Fruit fly (Drosophila melanogaster) whole organism, prepupa: Measurements from ENCODE around the gene sim.

Experiments
- CG10631 ChIP-seq: fragments of 200-800 bp; sonication (Bioruptor generic); optimal IDR thresholded peaks from 2 replicates; lab custom pipeline; 2016; ENCODE audit warnings: missing biosample characterization, missing genetic modification characterization
- CG10669 ChIP-seq: fragments of 200-800 bp; sonication (Bioruptor generic); optimal IDR thresholded peaks from 3 replicates; lab custom pipeline; 2018; ENCODE audit warnings: missing biosample characterization, mild to moderate bottlenecking, missing genetic modification characterization, moderate library complexity
- CG11294 ChIP-seq: fragments of 200-800 bp; sonication (Bioruptor generic); IDR thresholded peaks from 2 replicates; pipeline ENCODE4 v1.3.6; 2022; ENCODE audit warnings: missing biosample characterization, missing genetic modification characterization
- CG16779 ChIP-seq: fragments of 200-800 bp; sonication (Bioruptor generic); optimal IDR thresholded peaks from 3 replicates; lab custom pipeline; 2017; ENCODE audit warnings: missing biosample characterization, mild to moderate bottlenecking, missing genetic modification characterization
- CG31627 ChIP-seq: fragments of 200-800 bp; sonication (Bioruptor generic); optimal IDR thresholded peaks from 3 replicates; lab custom pipeline; 2016; ENCODE audit warnings: missing biosample characterization, missing genetic modification characterization
- CG6276 ChIP-seq: fragments of 200-800 bp; sonication (Bioruptor generic); optimal IDR thresholded peaks from 2 replicates; lab custom pipeline; 2017; ENCODE audit warnings: missing biosample characterization, mild to moderate bottlenecking, missing genetic modification characterization
- Eip78C ChIP-seq: fragments of 200-800 bp; sonication (Bioruptor generic); peaks from one replicate; lab custom pipeline; 2016; ENCODE audit warnings: missing biosample characterization, missing genetic modification characterization
- Hr39 ChIP-seq: fragments of 200-800 bp; sonication (Bioruptor generic); optimal IDR thresholded peaks from 2 replicates; lab custom pipeline; 2016; ENCODE audit warnings: missing biosample characterization, missing genetic modification characterization
- OdsH ChIP-seq: fragments of 200-800 bp; sonication (Bioruptor generic); optimal IDR thresholded peaks from 3 replicates; lab custom pipeline; 2016; ENCODE audit warnings: missing biosample characterization, missing genetic modification characterization
- acj6 ChIP-seq: fragments of 200-800 bp; sonication (Bioruptor generic); optimal IDR thresholded peaks from 3 replicates; lab custom pipeline; 2016; ENCODE audit warnings: missing biosample characterization, missing genetic modification characterization
- dac ChIP-seq: fragments of 200-800 bp; sonication (Bioruptor generic); optimal IDR thresholded peaks from 2 replicates; lab custom pipeline; 2017; ENCODE audit warnings: missing biosample characterization, mild to moderate bottlenecking, missing genetic modification characterization
- esn ChIP-seq: fragments of 200-800 bp; sonication (Bioruptor generic); optimal IDR thresholded peaks from 2 replicates; lab custom pipeline; 2016; ENCODE audit warnings: missing biosample characterization, mild to moderate bottlenecking, missing genetic modification characterization, moderate library complexity
- lz ChIP-seq: fragments of 200-800 bp; sonication (Bioruptor generic); optimal IDR thresholded peaks from 3 replicates; lab custom pipeline; 2016; ENCODE audit warnings: missing biosample characterization, missing genetic modification characterization

DNA sequence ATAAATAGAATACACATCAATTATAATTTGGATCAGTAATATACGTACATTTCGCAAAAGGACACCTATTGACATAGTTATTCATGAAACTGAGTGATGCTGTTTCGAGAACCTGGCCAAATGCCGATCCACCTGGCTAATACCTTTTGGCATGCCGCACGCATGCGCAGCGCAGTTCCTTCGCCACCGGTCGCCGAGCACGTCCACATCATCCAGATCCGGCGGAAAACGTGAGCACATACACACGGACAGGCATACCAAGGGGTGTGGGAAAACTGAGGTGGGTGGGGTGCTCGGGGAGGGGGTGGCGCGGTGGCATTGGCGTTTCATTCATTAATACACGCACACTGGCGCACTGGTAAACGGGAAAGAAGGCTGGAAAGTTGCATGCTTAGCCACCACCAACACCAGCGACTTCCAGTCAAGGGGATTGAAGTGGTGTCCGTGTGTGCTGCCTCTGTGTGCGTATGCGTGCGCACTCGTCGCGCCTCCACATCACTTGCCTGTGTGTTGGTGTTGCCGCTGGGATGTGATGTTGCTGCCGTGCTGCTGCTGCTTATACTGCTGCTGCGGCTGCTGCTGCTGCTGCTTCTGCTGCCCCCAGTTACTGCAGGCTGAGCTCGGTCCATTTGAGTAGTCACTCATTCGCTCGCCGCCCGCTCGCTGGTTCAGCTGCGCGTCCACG is at the start of gene sim:
- no peak for TF ChIP-seq CG11294 (GFP tag; lab: Robert Waterston, UW)
- no peak for TF ChIP-seq esn (GFP tag; lab: Kevin White, UChicago)
- no peak for TF ChIP-seq lz (GFP tag; lab: Kevin White, UChicago)
- no peak for TF ChIP-seq OdsH
- TF ChIP-seq CG6276 (GFP tag; lab: Kevin White, UChicago) = no peak
- no peak for TF ChIP-seq dac (GFP tag; lab: Kevin White, UChicago)
- no peak for TF ChIP-seq Eip78C (GFP tag; lab: Kevin White, UChicago)
- no peak for TF ChIP-seq CG10631 (GFP tag; lab: Kevin White, UChicago)
- TF ChIP-seq CG31627 (GFP tag; lab: Kevin White, UChicago) = no peak
- TF ChIP-seq Hr39 (GFP tag; lab: Kevin White, UChicago) = no peak
- TF ChIP-seq acj6 (GFP tag; lab: Kevin White, UChicago) = no peak
- TF ChIP-seq CG16779 = no peak
- no peak for TF ChIP-seq CG10669 (GFP tag; lab: Kevin White, UChicago)
